Fruit fly (Drosophila melanogaster) whole organism, embryonic: ENCODE measurements around the gene CG31928.

Experiments
- Atf6 ChIP-seq: fragments of 200-800 bp; sonication (Bioruptor generic); IDR thresholded peaks from 2 replicates; pipeline ENCODE4 v1.3.6; 2022; ENCODE audit warnings: missing biosample characterization, missing genetic modification characterization
- CG10209 ChIP-seq: fragments of 200-800 bp; sonication (Bioruptor generic); optimal IDR thresholded peaks from 3 replicates; lab custom pipeline; 2017; ENCODE audit warnings: missing biosample characterization, mild to moderate bottlenecking, missing genetic modification characterization, missing genetic modification reagents
- CG10565 ChIP-seq: fragments of 200-800 bp; sonication (Bioruptor generic); optimal IDR thresholded peaks from 3 replicates; lab custom pipeline; 2016; ENCODE audit warnings: missing biosample characterization, mild to moderate bottlenecking, missing genetic modification characterization
- CG11247 ChIP-seq: fragments of 200-800 bp; sonication (Bioruptor generic); IDR thresholded peaks from 2 replicates; pipeline ENCODE4 v1.3.6; 2022; ENCODE audit warnings: missing biosample characterization, missing genetic modification characterization
- CG11398 ChIP-seq: fragments of 200-800 bp; sonication (Bioruptor generic); optimal IDR thresholded peaks from 2 replicates; lab custom pipeline; 2016; ENCODE audit warnings: missing biosample characterization, missing genetic modification characterization
- CG12155 ChIP-seq: fragments of 200-800 bp; sonication (Bioruptor generic); optimal IDR thresholded peaks from 3 replicates; lab custom pipeline; 2016; ENCODE audit warnings: missing biosample characterization, missing genetic modification characterization
- CG13624 ChIP-seq: fragments of 200-800 bp; sonication (Bioruptor generic); optimal IDR thresholded peaks from 2 replicates; lab custom pipeline; 2016; ENCODE audit warnings: missing biosample characterization, missing genetic modification characterization
- CG13775 ChIP-seq: fragments of 200-800 bp; sonication (Bioruptor generic); optimal IDR thresholded peaks from 3 replicates; lab custom pipeline; 2017; ENCODE audit warnings: missing biosample characterization, mild to moderate bottlenecking, missing genetic modification characterization
- CG15479 ChIP-seq: fragments of 200-800 bp; sonication (Bioruptor generic); optimal IDR thresholded peaks from 3 replicates; lab custom pipeline; 2019; ENCODE audit warnings: missing biosample characterization, mild to moderate bottlenecking, missing genetic modification characterization, moderate library complexity
- CG16779 ChIP-seq: fragments of 200-800 bp; sonication (Bioruptor generic); IDR thresholded peaks from 2 replicates; pipeline ENCODE4 v1.3.6; 2022; ENCODE audit warnings: missing biosample characterization, missing genetic modification characterization
- CG18599 ChIP-seq: fragments of 200-800 bp; sonication (Bioruptor generic); optimal IDR thresholded peaks from 3 replicates; lab custom pipeline; 2017; ENCODE audit warnings: missing biosample characterization, missing genetic modification characterization, mild to moderate bottlenecking, moderate library complexity, missing genetic modification reagents
- CG18764 ChIP-seq: fragments of 200-800 bp; sonication (Bioruptor generic); optimal IDR thresholded peaks from 3 replicates; lab custom pipeline; 2016; ENCODE audit warnings: missing biosample characterization, missing genetic modification characterization
- CG2129 ChIP-seq: fragments of 200-800 bp; sonication (Bioruptor generic); IDR thresholded peaks from 2 replicates; pipeline ENCODE4 v1.3.6; 2022; ENCODE audit warnings: missing biosample characterization, missing genetic modification characterization; ENCODE audit not compliant: partially characterized antibody
- CG2678 ChIP-seq: fragments of 200-800 bp; sonication (Bioruptor generic); optimal IDR thresholded peaks from 3 replicates; lab custom pipeline; 2019; ENCODE audit warnings: missing biosample characterization, mild to moderate bottlenecking, missing genetic modification characterization, moderate library complexity
- CG2712 ChIP-seq: fragments of 200-800 bp; optimal IDR thresholded peaks from 3 replicates; lab custom pipeline; 2019; ENCODE audit warnings: missing biosample characterization, mild to moderate bottlenecking, missing genetic modification characterization, moderate library complexity
- CG3407 ChIP-seq: fragments of 200-800 bp; sonication (Bioruptor generic); optimal IDR thresholded peaks from 2 replicates; lab custom pipeline; 2018; ENCODE audit warnings: missing biosample characterization, mild to moderate bottlenecking, missing genetic modification characterization
- CG34376 ChIP-seq: fragments of 200-800 bp; sonication (Bioruptor generic); optimal IDR thresholded peaks from 2 replicates; lab custom pipeline; 2018; ENCODE audit warnings: missing biosample characterization, mild to moderate bottlenecking, missing genetic modification characterization
- CG4282 ChIP-seq: fragments of 200-800 bp; sonication (Bioruptor generic); optimal IDR thresholded peaks from 2 replicates; lab custom pipeline; 2016; ENCODE audit warnings: missing biosample characterization, missing genetic modification characterization
- CG7556 ChIP-seq: fragments of 200-800 bp; sonication (Bioruptor generic); optimal IDR thresholded peaks from 2 replicates; lab custom pipeline; 2017; ENCODE audit warnings: missing biosample characterization, mild to moderate bottlenecking, missing genetic modification characterization
- CG7987 ChIP-seq: fragments of 200-800 bp; sonication (Bioruptor generic); optimal IDR thresholded peaks from 2 replicates; lab custom pipeline; 2018; ENCODE audit warnings: missing biosample characterization, mild to moderate bottlenecking, missing genetic modification characterization, moderate library complexity
- CG8290 ChIP-seq, 3 experiments: fragments of 200-800 bp; sonication (Bioruptor generic); optimal IDR thresholded peaks; 2 replicates each; lab custom pipeline; 2016 to 2019; ENCODE audit warnings: missing biosample characterization in 3 of 3, missing genetic modification characterization in 3 of 3, mild to moderate bottlenecking in 2 of 3, moderate library complexity in 1 of 3
- CG9817 ChIP-seq: fragments of 200-800 bp; sonication (Bioruptor generic); optimal IDR thresholded peaks from 2 replicates; lab custom pipeline; 2018; ENCODE audit warnings: missing biosample characterization, mild to moderate bottlenecking, missing genetic modification characterization, moderate library complexity
- CHES-1-like ChIP-seq: fragments of 200-800 bp; sonication (Bioruptor generic); optimal IDR thresholded peaks from 2 replicates; lab custom pipeline; 2016; ENCODE audit warnings: missing biosample characterization, missing genetic modification characterization
- CTCF ChIP-seq: fragments of 200-800 bp; sonication (Bioruptor generic); optimal IDR thresholded peaks from 2 replicates; lab custom pipeline; 2017; ENCODE audit warnings: missing biosample characterization, mild to moderate bottlenecking, missing genetic modification characterization, moderate library complexity
- Dbx ChIP-seq: fragments of 200-800 bp; sonication (Bioruptor generic); IDR thresholded peaks from 3 replicates; pipeline ENCODE4 v1.3.6; 2022; ENCODE audit warnings: missing biosample characterization, missing genetic modification characterization
- Dip2 ChIP-seq: fragments of 200-800 bp; sonication (Bioruptor generic); IDR thresholded peaks from 2 replicates; pipeline ENCODE4 v1.3.6; 2022; ENCODE audit warnings: missing biosample characterization, missing genetic modification characterization
- Dp ChIP-seq: fragments of 200-800 bp; sonication (Bioruptor generic); optimal IDR thresholded peaks from 2 replicates; lab custom pipeline; 2018; ENCODE audit warnings: missing biosample characterization, mild to moderate bottlenecking, missing genetic modification characterization, moderate library complexity
- Eip74EF ChIP-seq, 2 experiments: fragments of 200-800 bp in 1 of 2; fragments of >200 bp in 1 of 2; sonication (Bioruptor generic) in 1 of 2; optimal IDR thresholded peaks; 2 replicates each; lab custom pipeline; 2017 to 2019; ENCODE audit warnings: missing biosample characterization in 2 of 2, missing genetic modification characterization in 2 of 2, mild to moderate bottlenecking in 1 of 2, moderate library complexity in 1 of 2
- H15 ChIP-seq: fragments of 200-800 bp; sonication (Bioruptor generic); IDR thresholded peaks from 3 replicates; pipeline ENCODE4 v1.3.6; 2022; ENCODE audit warnings: missing biosample characterization, missing genetic modification characterization
- Hr39 ChIP-seq: fragments of >200 bp; optimal IDR thresholded peaks from 2 replicates; lab custom pipeline; 2017
- Myb ChIP-seq: fragments of 200-800 bp; sonication (Bioruptor generic); optimal IDR thresholded peaks from 2 replicates; lab custom pipeline; 2016; ENCODE audit warnings: missing biosample characterization, missing genetic modification characterization
- Nf-YC ChIP-seq: fragments of 200-800 bp; optimal IDR thresholded peaks from 3 replicates; lab custom pipeline; 2019; ENCODE audit warnings: missing biosample characterization, mild to moderate bottlenecking, missing genetic modification characterization, moderate library complexity
- NfI ChIP-seq: fragments of 200-800 bp; sonication (Bioruptor generic); optimal IDR thresholded peaks from 3 replicates; lab custom pipeline; 2018; ENCODE audit warnings: missing biosample characterization, mild to moderate bottlenecking, missing genetic modification characterization, moderate library complexity
- PHDP ChIP-seq: fragments of 200-800 bp; sonication (Bioruptor generic); optimal IDR thresholded peaks from 3 replicates; lab custom pipeline; 2018; ENCODE audit warnings: missing biosample characterization, mild to moderate bottlenecking, missing genetic modification characterization, moderate library complexity
- Ptx1 ChIP-seq: fragments of 200-800 bp; sonication (Bioruptor generic); IDR thresholded peaks from 2 replicates; pipeline ENCODE4 v1.3.6; 2022; ENCODE audit warnings: missing biosample characterization, missing genetic modification characterization
- Sin3A ChIP-seq: fragments of >200 bp; optimal IDR thresholded peaks from 2 replicates; lab custom pipeline; 2018
- ac ChIP-seq: fragments of 200-800 bp; sonication (Bioruptor generic); optimal IDR thresholded peaks from 3 replicates; lab custom pipeline; 2017; ENCODE audit warnings: missing biosample characterization, mild to moderate bottlenecking, missing genetic modification characterization
- ato ChIP-seq: fragments of 200-800 bp; sonication (Bioruptor generic); IDR thresholded peaks from 2 replicates; pipeline ENCODE4 v1.3.6; 2022; ENCODE audit warnings: missing biosample characterization, missing genetic modification characterization; ENCODE audit not compliant: partially characterized antibody
- chif ChIP-seq, 2 experiments: fragments of 200-800 bp; sonication (Bioruptor generic); optimal IDR thresholded peaks; 3 replicates each; lab custom pipeline; 2016; ENCODE audit warnings: missing biosample characterization in 2 of 2, missing genetic modification characterization in 2 of 2
- corto ChIP-seq: fragments of 200-800 bp; sonication (Bioruptor generic); optimal IDR thresholded peaks from 2 replicates; lab custom pipeline; 2016; ENCODE audit warnings: missing biosample characterization, mild to moderate bottlenecking, missing genetic modification characterization, moderate library complexity
- crol ChIP-seq: fragments of 200-800 bp; sonication (Bioruptor generic); IDR thresholded peaks from 2 replicates; pipeline ENCODE4 v1.3.6; 2022; ENCODE audit warnings: missing biosample characterization, missing genetic modification characterization
- dimm ChIP-seq: fragments of 200-800 bp; sonication (Bioruptor generic); IDR thresholded peaks from 2 replicates; pipeline ENCODE4 v1.3.6; 2022; ENCODE audit warnings: missing biosample characterization, missing genetic modification characterization
- kay ChIP-seq: fragments of 200-800 bp; sonication (Bioruptor generic); optimal IDR thresholded peaks from 2 replicates; lab custom pipeline; 2016; ENCODE audit warnings: missing biosample characterization, missing genetic modification characterization
- luna ChIP-seq: fragments of 200-800 bp; sonication (Bioruptor generic); optimal IDR thresholded peaks from 2 replicates; lab custom pipeline; 2016; ENCODE audit warnings: missing biosample characterization, missing genetic modification characterization
- pan ChIP-seq, 4 experiments: fragments of >200 bp in 3 of 4; fragments of 200-800 bp in 1 of 4; sonication (Bioruptor generic) in 1 of 4; optimal IDR thresholded peaks in 3 of 4; IDR thresholded peaks in 1 of 4; 2 replicates each; pipeline versions ENCODE4 v1.3.6 to Lab custom; 2017 to 2022; ENCODE audit warnings: missing biosample characterization in 2 of 4, missing genetic modification characterization in 2 of 4, mixed read lengths in 1 of 4
- schlank ChIP-seq: fragments of 200-800 bp; sonication (Bioruptor generic); optimal IDR thresholded peaks from 2 replicates; lab custom pipeline; 2018; ENCODE audit warnings: missing biosample characterization, mild to moderate bottlenecking, missing genetic modification characterization
- sd ChIP-seq: fragments of 200-800 bp; sonication (Bioruptor generic); optimal IDR thresholded peaks from 3 replicates; lab custom pipeline; 2018; ENCODE audit warnings: missing biosample characterization, mild to moderate bottlenecking, missing genetic modification characterization, moderate library complexity
- stc ChIP-seq: fragments of 200-800 bp; sonication (Bioruptor generic); IDR thresholded peaks from 2 replicates; pipeline ENCODE4 v1.3.6; 2022; ENCODE audit warnings: missing biosample characterization, missing genetic modification characterization
- unc-4 ChIP-seq: fragments of 200-800 bp; sonication (Bioruptor generic); IDR thresholded peaks from 2 replicates; pipeline ENCODE4 v1.3.6; 2022; ENCODE audit warnings: missing biosample characterization, missing genetic modification characterization; ENCODE audit not compliant: partially characterized antibody
- wdn ChIP-seq: fragments of 200-800 bp; sonication (Bioruptor generic); IDR thresholded peaks from 2 replicates; pipeline ENCODE4 v1.3.6; 2022; ENCODE audit warnings: missing biosample characterization, missing genetic modification characterization
- zen2 ChIP-seq: fragments of 200-800 bp; sonication (Bioruptor generic); IDR thresholded peaks from 3 replicates; pipeline ENCODE4 v1.3.6; 2022; ENCODE audit warnings: missing biosample characterization, missing genetic modification characterization; ENCODE audit not compliant: partially characterized antibody

CG31928 gene

dm6 chr2L:1445048-1445447, 47.0 kb upstream of the CG31928 start (continued):
- TF ChIP-seq luna: no peak
- no peak for TF ChIP-seq CG11247 (GFP tag; lab: Robert Waterston, UW)
- TF ChIP-seq CG2712 (tag; lab: Kevin White, UChicago): peak; percentile 63
- TF ChIP-seq stc: no peak
- TF ChIP-seq CG18764: no peak
- TF ChIP-seq CG10209 (GFP tag; lab: Kevin White, UChicago): no peak
- TF ChIP-seq sd (tag; lab: Kevin White, UChicago): no peak
- no peak for TF ChIP-seq wdn (GFP tag; lab: Robert Waterston, UW)
- no peak for TF ChIP-seq CTCF (GFP tag; lab: Kevin White, UChicago)
- no peak for TF ChIP-seq CG4282 (GFP tag; lab: Kevin White, UChicago)
- no peak; the same call in 2 of the 3 replicates for TF ChIP-seq zen2 (GFP tag; lab: Robert Waterston, UW)
- no peak for TF ChIP-seq dimm (GFP tag; lab: Robert Waterston, UW)
- TF ChIP-seq CG34376 (GFP tag; lab: Kevin White, UChicago): no peak
- no peak for TF ChIP-seq schlank (tag; lab: Kevin White, UChicago)
- no peak for TF ChIP-seq Dbx (GFP tag; lab: Robert Waterston, UW)
- TF ChIP-seq CHES-1-like (GFP tag; lab: Kevin White, UChicago): no peak
- TF ChIP-seq CG11398 (GFP tag; lab: Kevin White, UChicago): no peak
- TF ChIP-seq ato (GFP tag; lab: Robert Waterston, UW): no peak
- no peak for TF ChIP-seq Hr39
- no peak for TF ChIP-seq Myb
- TF ChIP-seq CG16779 (GFP tag; lab: Robert Waterston, UW): no peak
- no peak for TF ChIP-seq CG3407 (GFP tag; lab: Kevin White, UChicago)
- TF ChIP-seq CG7556: peak; percentile 44
- TF ChIP-seq CG2678 (tag; lab: Kevin White, UChicago): peak; percentile 42
- no peak for TF ChIP-seq Nf-YC (tag; lab: Kevin White, UChicago)
- no peak for TF ChIP-seq Dp
- no peak for TF ChIP-seq PHDP (tag; lab: Kevin White, UChicago)
- TF ChIP-seq CG8290 (GFP tag; optimal IDR thresholded peaks at IDR 0.05; lab: Kevin White, UChicago): no peak
- TF ChIP-seq CG8290 (tag; optimal IDR thresholded peaks at IDR 0.05; lab: Kevin White, UChicago): no peak
- no peak for TF ChIP-seq Ptx1 (GFP tag; lab: Robert Waterston, UW)
- no peak for TF ChIP-seq CG15479 (GFP tag; lab: Kevin White, UChicago)
- peak; percentile 2 for TF ChIP-seq NfI (GFP tag; lab: Kevin White, UChicago)
- TF ChIP-seq chif (GFP tag; optimal IDR thresholded peaks at IDR 0.05; lab: Kevin White, UChicago): no peak
- TF ChIP-seq Atf6 (GFP tag; lab: Robert Waterston, UW): no peak
- TF ChIP-seq CG9817 (tag; lab: Kevin White, UChicago): no peak
- no peak for TF ChIP-seq CG12155 (GFP tag; lab: Kevin White, UChicago)
- TF ChIP-seq crol (GFP tag; lab: Robert Waterston, UW): no peak; the same call in 1 of the 2 replicates
- no peak for TF ChIP-seq CG7987
- peak in 1 of 2 experiments; percentile 5 for TF ChIP-seq Eip74EF (GFP tag; optimal IDR thresholded peaks at IDR 0.05; lab: Kevin White, UChicago)
- TF ChIP-seq CG10565 (GFP tag; lab: Kevin White, UChicago): no peak
- TF ChIP-seq CG13775 (GFP tag; lab: Kevin White, UChicago): peak; percentile 32
- TF ChIP-seq unc-4: 0 out of 2 replicates have a peak, but pooled peaks have one; percentile 17
- TF ChIP-seq ac (GFP tag; lab: Kevin White, UChicago): no peak
- TF ChIP-seq corto (GFP tag; lab: Kevin White, UChicago): peak; percentile 87
- no peak for TF ChIP-seq Sin3A (lab: Kevin White, UChicago)
- TF ChIP-seq kay (GFP tag; lab: Kevin White, UChicago): no peak
- TF ChIP-seq H15 (GFP tag; lab: Robert Waterston, UW): no peak
- TF ChIP-seq CG2129 (GFP tag; lab: Robert Waterston, UW): peak; percentile 14; the same call in 1 of the 2 replicates
- TF ChIP-seq CG18599 (GFP tag; lab: Kevin White, UChicago): peak; percentile 43
- no peak for TF ChIP-seq pan (optimal IDR thresholded peaks at IDR 0.05; lab: Kevin White, UChicago)
- TF ChIP-seq pan (GFP tag; optimal IDR thresholded peaks at IDR 0.05 in 1 of 2, IDR thresholded peaks at IDR 0.05 in 1 of 2): peak in 1 of 2 experiments; percentile 10
- no peak for TF ChIP-seq CG13624 (GFP tag; lab: Kevin White, UChicago)
- TF ChIP-seq Dip2 (GFP tag; lab: Robert Waterston, UW): no peak
